Worm (Caenorhabditis elegans): ENCODE results near the gene T22B7.7.

DNA sequence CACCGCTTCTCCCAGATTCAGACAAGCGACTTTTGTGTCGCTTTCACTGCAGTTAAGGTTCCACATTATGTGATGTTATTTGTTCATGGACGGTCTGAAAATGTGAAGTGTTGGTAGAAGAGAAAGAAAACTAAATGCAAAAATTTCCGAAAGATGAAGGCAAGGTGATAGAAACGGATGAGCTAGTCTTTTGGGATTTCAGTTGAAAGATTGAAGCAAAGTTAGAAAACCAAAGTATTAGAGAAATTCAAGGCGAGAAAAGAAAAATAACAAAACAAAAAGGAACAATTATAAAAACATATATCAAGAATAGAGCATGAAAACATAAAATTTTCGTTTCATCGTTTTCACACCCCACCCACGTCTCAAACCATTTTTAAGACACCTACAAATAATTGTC lies 42.7 kb downstream of the T22B7.7 start, which contains the start of gene octr-1:
- TF ChIP-seq mes-2 (tag; optimal IDR thresholded peaks at IDR 0.05; ENCODE audit: poor library complexity, severe bottlenecking) (no peak), dmd-6 (GFP tag; IDR thresholded peaks at IDR 0.05) (no peak), mep-1 (tag; optimal IDR thresholded peaks at IDR 0.05) (no peak), nhr-10 (tag; optimal IDR thresholded peaks at IDR 0.05) (no peak), hmg-1.1 (GFP tag; IDR thresholded peaks at IDR 0.05) (no peak), nhr-76 (tag; optimal IDR thresholded peaks at IDR 0.05) (no peak), nhr-28 (tag; optimal IDR thresholded peaks at IDR 0.05) (no peak), jun-1 (tag; optimal IDR thresholded peaks at IDR 0.05) (no peak), ama-1 (optimal IDR thresholded peaks at IDR 0.05) (no peak)

Measured in whole organism, L4 larva.